Fruit fly (Drosophila melanogaster) whole organism, embryonic: ENCODE data around the gene CG15741.

Source experiments
- CG10209 ChIP-seq: fragments of 200-800 bp; sonication (Bioruptor generic); optimal IDR thresholded peaks from 3 replicates; lab custom pipeline; 2017; ENCODE audit warnings: missing biosample characterization, mild to moderate bottlenecking, missing genetic modification characterization, missing genetic modification reagents
- CG10431 ChIP-seq: fragments of 200-800 bp; sonication (Bioruptor generic); optimal IDR thresholded peaks from 3 replicates; lab custom pipeline; 2018; ENCODE audit warnings: missing biosample characterization, mild to moderate bottlenecking, missing genetic modification characterization
- CG15696 ChIP-seq: fragments of 200-800 bp; sonication (Bioruptor generic); optimal IDR thresholded peaks from 2 replicates; lab custom pipeline; 2019; ENCODE audit warnings: missing biosample characterization, mild to moderate bottlenecking, missing genetic modification characterization, moderate library complexity
- CG17359 ChIP-seq: fragments of 200-800 bp; sonication (Bioruptor generic); optimal IDR thresholded peaks from 3 replicates; lab custom pipeline; 2018; ENCODE audit warnings: missing biosample characterization, mild to moderate bottlenecking, missing genetic modification characterization, moderate library complexity
- CG18011 ChIP-seq: fragments of 200-800 bp; sonication (Bioruptor generic); optimal IDR thresholded peaks from 2 replicates; lab custom pipeline; 2017; ENCODE audit warnings: missing biosample characterization, missing genetic modification characterization, mild to moderate bottlenecking, moderate library complexity, missing genotype
- CG1832 ChIP-seq: fragments of 200-800 bp; sonication (Bioruptor generic); optimal IDR thresholded peaks from 2 replicates; lab custom pipeline; 2017; ENCODE audit warnings: missing biosample characterization, mild to moderate bottlenecking, missing genetic modification characterization, inconsistent platforms
- CG2116 ChIP-seq: fragments of 200-800 bp; sonication (Bioruptor generic); optimal IDR thresholded peaks from 3 replicates; lab custom pipeline; 2018; ENCODE audit warnings: missing biosample characterization, mild to moderate bottlenecking, missing genetic modification characterization
- CG31365 ChIP-seq: fragments of 200-800 bp; sonication (Bioruptor generic); optimal IDR thresholded peaks from 2 replicates; lab custom pipeline; 2018; ENCODE audit warnings: missing biosample characterization, mild to moderate bottlenecking, missing genetic modification characterization
- CG3847 ChIP-seq: fragments of 200-800 bp; sonication (Bioruptor generic); IDR thresholded peaks from 2 replicates; pipeline ENCODE4 v1.3.6; 2022; ENCODE audit warnings: missing biosample characterization, missing genetic modification characterization
- CG7271 ChIP-seq: fragments of 200-800 bp; sonication (Bioruptor generic); optimal IDR thresholded peaks from 2 replicates; lab custom pipeline; 2018; ENCODE audit warnings: missing biosample characterization, mild to moderate bottlenecking, missing genetic modification characterization, moderate library complexity
- CG7786 ChIP-seq: fragments of 200-800 bp; sonication (Bioruptor generic); optimal IDR thresholded peaks from 2 replicates; lab custom pipeline; 2016; ENCODE audit warnings: missing biosample characterization, missing genetic modification characterization
- CG8944 ChIP-seq: fragments of 200-800 bp; sonication (Bioruptor generic); optimal IDR thresholded peaks from 3 replicates; lab custom pipeline; 2016; ENCODE audit warnings: missing biosample characterization, missing genetic modification characterization
- Camta ChIP-seq: fragments of 200-800 bp; sonication (Bioruptor generic); optimal IDR thresholded peaks from 2 replicates; lab custom pipeline; 2016; ENCODE audit warnings: missing biosample characterization, missing genetic modification characterization
- D ChIP-seq, 2 experiments: fragments of 200-800 bp in 1 of 2; fragments of >200 bp in 1 of 2; sonication (Bioruptor generic) in 1 of 2; optimal IDR thresholded peaks; 2 replicates in 1 of 2; 3 replicates in 1 of 2; lab custom pipeline; 2017; ENCODE audit warnings: mild to moderate bottlenecking in 1 of 2, missing biosample characterization in 1 of 2, missing genetic modification characterization in 1 of 2, missing genetic modification reagents in 1 of 2
- Deaf1 ChIP-seq: fragments of 200-800 bp; optimal IDR thresholded peaks from 3 replicates; lab custom pipeline; 2019; ENCODE audit warnings: missing biosample characterization, mild to moderate bottlenecking, missing genetic modification characterization, moderate library complexity
- Dek ChIP-seq: fragments of 200-800 bp; sonication (Bioruptor generic); optimal IDR thresholded peaks from 3 replicates; lab custom pipeline; 2019; ENCODE audit warnings: missing biosample characterization, mild to moderate bottlenecking, missing genetic modification characterization, moderate library complexity
- Dp ChIP-seq: fragments of 200-800 bp; sonication (Bioruptor generic); optimal IDR thresholded peaks from 2 replicates; lab custom pipeline; 2018; ENCODE audit warnings: missing biosample characterization, mild to moderate bottlenecking, missing genetic modification characterization, moderate library complexity
- Eip74EF ChIP-seq, 2 experiments: fragments of 200-800 bp in 1 of 2; fragments of >200 bp in 1 of 2; sonication (Bioruptor generic) in 1 of 2; optimal IDR thresholded peaks; 2 replicates each; lab custom pipeline; 2017 to 2019; ENCODE audit warnings: missing biosample characterization in 2 of 2, missing genetic modification characterization in 2 of 2, mild to moderate bottlenecking in 1 of 2, moderate library complexity in 1 of 2
- Fer1 ChIP-seq: fragments of 200-800 bp; sonication (Bioruptor generic); optimal IDR thresholded peaks from 2 replicates; lab custom pipeline; 2017; ENCODE audit warnings: missing biosample characterization, mild to moderate bottlenecking, missing genetic modification characterization
- Gug ChIP-seq: fragments of 200-800 bp; sonication (Bioruptor generic); IDR thresholded peaks from 4 replicates; pipeline ENCODE4 v1.3.6; 2022; ENCODE audit warnings: missing biosample characterization, missing genetic modification characterization
- HHEX ChIP-seq: fragments of 200-800 bp; sonication (Bioruptor generic); optimal IDR thresholded peaks from 3 replicates; lab custom pipeline; 2017; ENCODE audit warnings: missing biosample characterization, mild to moderate bottlenecking, missing genetic modification characterization, missing genetic modification reagents
- Hand ChIP-seq: fragments of 200-800 bp; sonication (Bioruptor generic); optimal IDR thresholded peaks from 2 replicates; lab custom pipeline; 2017; ENCODE audit warnings: mild to moderate bottlenecking, missing biosample characterization, missing genetic modification reagents, missing genetic modification characterization
- Hey ChIP-seq: fragments of 200-800 bp; sonication (Bioruptor generic); optimal IDR thresholded peaks from 3 replicates; lab custom pipeline; 2018; ENCODE audit warnings: missing biosample characterization, mild to moderate bottlenecking, missing genetic modification characterization
- Hr39 ChIP-seq: fragments of >200 bp; optimal IDR thresholded peaks from 2 replicates; lab custom pipeline; 2017
- Mrtf ChIP-seq: fragments of 200-800 bp; sonication (Bioruptor generic); IDR thresholded peaks from 3 replicates; pipeline ENCODE4 v1.3.6; 2022; ENCODE audit warnings: missing biosample characterization, missing genetic modification characterization
- Ravus ChIP-seq: fragments of 200-800 bp; sonication (Bioruptor generic); IDR thresholded peaks from 2 replicates; pipeline ENCODE4 v1.3.6; 2022; ENCODE audit warnings: missing biosample characterization, missing genetic modification characterization
- Side ChIP-seq: fragments of 200-800 bp; sonication (Bioruptor generic); optimal IDR thresholded peaks from 2 replicates; lab custom pipeline; 2016; ENCODE audit warnings: missing biosample characterization, missing genetic modification characterization
- Ssrp ChIP-seq: fragments of 200-800 bp; sonication (Bioruptor generic); optimal IDR thresholded peaks from 2 replicates; lab custom pipeline; 2018; ENCODE audit warnings: missing biosample characterization, mild to moderate bottlenecking, missing genetic modification characterization, moderate library complexity
- TFAM ChIP-seq: fragments of 200-800 bp; sonication (Bioruptor generic); optimal IDR thresholded peaks from 2 replicates; lab custom pipeline; 2017; ENCODE audit warnings: missing biosample characterization, missing genetic modification characterization, inconsistent platforms
- Tbp ChIP-seq: fragments of >200 bp; optimal IDR thresholded peaks from 2 replicates; lab custom pipeline; 2018; ENCODE audit warnings: missing biosample characterization, missing genetic modification characterization
- ato ChIP-seq: fragments of 200-800 bp; sonication (Bioruptor generic); IDR thresholded peaks from 2 replicates; pipeline ENCODE4 v1.3.6; 2022; ENCODE audit warnings: missing biosample characterization, missing genetic modification characterization; ENCODE audit not compliant: partially characterized antibody
- caup ChIP-seq: fragments of 200-800 bp; sonication (Bioruptor generic); optimal IDR thresholded peaks from 3 replicates; lab custom pipeline; 2017; ENCODE audit warnings: missing biosample characterization, mild to moderate bottlenecking, missing genetic modification characterization, moderate library complexity; ENCODE audit not compliant: severe bottlenecking
- croc ChIP-seq: fragments of 200-800 bp; sonication (Bioruptor generic); conservative IDR thresholded peaks from 3 replicates; pipeline ENCODE4 v1.3.6; 2022; ENCODE audit warnings: missing biosample characterization, missing genetic modification characterization
- dmrt11E ChIP-seq: fragments of 200-800 bp; sonication (Bioruptor generic); optimal IDR thresholded peaks from 3 replicates; lab custom pipeline; 2018; ENCODE audit warnings: missing biosample characterization, mild to moderate bottlenecking, missing genetic modification characterization, moderate library complexity
- exex ChIP-seq: fragments of 200-800 bp; sonication (Bioruptor generic); optimal IDR thresholded peaks from 4 replicates; lab custom pipeline; 2018; ENCODE audit warnings: missing biosample characterization, mild to moderate bottlenecking, missing genetic modification characterization, moderate library complexity
- gsb-n ChIP-seq: fragments of 200-800 bp; sonication (Bioruptor generic); optimal IDR thresholded peaks from 3 replicates; lab custom pipeline; 2018; ENCODE audit warnings: missing biosample characterization, mild to moderate bottlenecking, missing genetic modification characterization
- gt ChIP-seq: fragments of 200-800 bp; sonication (Bioruptor generic); IDR thresholded peaks from 2 replicates; pipeline ENCODE4 v1.3.6; 2022; ENCODE audit warnings: missing biosample characterization, missing genetic modification characterization
- ham ChIP-seq: fragments of 200-800 bp; sonication (Bioruptor generic); IDR thresholded peaks from 2 replicates; pipeline ENCODE4 v1.3.6; 2022; ENCODE audit warnings: missing biosample characterization, missing genetic modification characterization
- hth ChIP-seq: fragments of >200 bp; optimal IDR thresholded peaks from 2 replicates; lab custom pipeline; 2017; ENCODE audit warnings: inconsistent platforms
- jigr1 ChIP-seq: fragments of 200-800 bp; sonication (Bioruptor generic); IDR thresholded peaks from 3 replicates; pipeline ENCODE4 v1.3.6; 2022; ENCODE audit warnings: missing biosample characterization, missing genetic modification characterization
- mam ChIP-seq: fragments of 200-800 bp; sonication (Bioruptor generic); optimal IDR thresholded peaks from 3 replicates; lab custom pipeline; 2016; ENCODE audit warnings: missing biosample characterization, missing genetic modification characterization
- nmo ChIP-seq: fragments of 200-800 bp; sonication (Bioruptor generic); optimal IDR thresholded peaks from 2 replicates; lab custom pipeline; 2018; ENCODE audit warnings: missing biosample characterization, mild to moderate bottlenecking, missing genetic modification characterization, moderate library complexity
- nom ChIP-seq: fragments of 200-800 bp; sonication (Bioruptor generic); optimal IDR thresholded peaks from 2 replicates; lab custom pipeline; 2017; ENCODE audit warnings: missing biosample characterization, missing genetic modification characterization, mild to moderate bottlenecking, moderate library complexity, missing genetic modification reagents
- pzg ChIP-seq: fragments of 200-800 bp; sonication (Bioruptor generic); optimal IDR thresholded peaks from 3 replicates; lab custom pipeline; 2018; ENCODE audit warnings: missing biosample characterization, mild to moderate bottlenecking, missing genetic modification characterization, moderate library complexity
- sna ChIP-seq: fragments of 200-800 bp; sonication (Bioruptor generic); IDR thresholded peaks from 2 replicates; pipeline ENCODE4 v1.3.6; 2022; ENCODE audit warnings: missing biosample characterization, missing genetic modification characterization; ENCODE audit not compliant: partially characterized antibody
- tap ChIP-seq: fragments of 200-800 bp; optimal IDR thresholded peaks from 3 replicates; lab custom pipeline; 2019; ENCODE audit warnings: missing biosample characterization, mild to moderate bottlenecking, missing genetic modification characterization, moderate library complexity
- trh ChIP-seq: fragments of 200-800 bp; sonication (Bioruptor generic); optimal IDR thresholded peaks from 2 replicates; lab custom pipeline; 2016; ENCODE audit warnings: missing biosample characterization, missing genetic modification characterization
- wor ChIP-seq: fragments of 200-800 bp; sonication (Bioruptor generic); IDR thresholded peaks from 2 replicates; pipeline ENCODE4 v1.3.6; 2022; ENCODE audit warnings: missing biosample characterization, missing genetic modification characterization

The CG15741 gene

dm6 chrX:11788187-11788870, 49.5 kb downstream of the CG15741 start (continued):
- peak in 1 of 2 experiments; percentile 54 for TF ChIP-seq Eip74EF (GFP tag; optimal IDR thresholded peaks at IDR 0.05; lab: Kevin White, UChicago)
- TF ChIP-seq Hand (GFP tag; lab: Kevin White, UChicago): peak; percentile 53
- peak; percentile 55 for TF ChIP-seq dmrt11E (tag; lab: Kevin White, UChicago)
- TF ChIP-seq CG7271 (tag; lab: Kevin White, UChicago): no peak
- no peak for TF ChIP-seq D (optimal IDR thresholded peaks at IDR 0.05; lab: Kevin White, UChicago)
- TF ChIP-seq D (GFP tag; optimal IDR thresholded peaks at IDR 0.05; lab: Kevin White, UChicago): peak; percentile 47
- TF ChIP-seq CG15696: peak; percentile 43
- TF ChIP-seq Deaf1 (tag; lab: Kevin White, UChicago): peak; percentile 28
- peak; percentile 49 for TF ChIP-seq gsb-n (tag; lab: Kevin White, UChicago)
- no peak for TF ChIP-seq Tbp (GFP tag; lab: Kevin White, UChicago)
- no peak for TF ChIP-seq ato
- peak; percentile 17 for TF ChIP-seq CG18011 (GFP tag; lab: Kevin White, UChicago)
- TF ChIP-seq Hey: no peak
- no peak for TF ChIP-seq CG10431 (GFP tag; lab: Kevin White, UChicago)
- no peak for TF ChIP-seq pzg (GFP tag; lab: Kevin White, UChicago)
- 0 out of 3 replicates have a peak, but pooled peaks have one; percentile 34 for TF ChIP-seq Mrtf (GFP tag; lab: Robert Waterston, UW)
- no peak for TF ChIP-seq CG31365 (tag; lab: Kevin White, UChicago)
- TF ChIP-seq Dp (GFP tag; lab: Kevin White, UChicago): no peak
- TF ChIP-seq CG7786 (GFP tag; lab: Kevin White, UChicago): peak; percentile 55
- TF ChIP-seq sna (GFP tag; lab: Robert Waterston, UW): no peak
- peak; percentile 28 for TF ChIP-seq CG8944
- no peak for TF ChIP-seq exex (tag; lab: Kevin White, UChicago)
- peak; percentile 59 for TF ChIP-seq nom (GFP tag; lab: Kevin White, UChicago)
- TF ChIP-seq mam (GFP tag; lab: Kevin White, UChicago): peak; percentile 57
- no peak for TF ChIP-seq TFAM (GFP tag; lab: Kevin White, UChicago)
- TF ChIP-seq HHEX: peak; percentile 76
- peak; percentile 70 for TF ChIP-seq Fer1 (GFP tag; lab: Kevin White, UChicago)
- TF ChIP-seq hth: no peak
- no peak for TF ChIP-seq gt (GFP tag; lab: Robert Waterston, UW)
- TF ChIP-seq CG17359: peak; percentile 77
- TF ChIP-seq CG1832: no peak
- TF ChIP-seq Dek: peak; percentile 60
- no peak for TF ChIP-seq Gug (GFP tag; lab: Robert Waterston, UW)
- TF ChIP-seq Camta (GFP tag; lab: Kevin White, UChicago): peak; percentile 59
- peak; percentile 46; the same call in 1 of the 2 replicates for TF ChIP-seq wor (GFP tag; lab: Robert Waterston, UW)
- TF ChIP-seq trh (GFP tag; lab: Kevin White, UChicago): peak; percentile 36
- no peak for TF ChIP-seq ham (GFP tag; lab: Robert Waterston, UW)
- TF ChIP-seq Side: peak; percentile 55
- peak; percentile 63 for TF ChIP-seq tap (tag; lab: Kevin White, UChicago)
- TF ChIP-seq nmo (GFP tag; lab: Kevin White, UChicago): peak; percentile 71
- no peak for TF ChIP-seq Hr39 (lab: Kevin White, UChicago)
- no peak for TF ChIP-seq croc
- TF ChIP-seq CG10209 (GFP tag; lab: Kevin White, UChicago): peak; percentile 70
- TF ChIP-seq Ssrp: peak; percentile 71
- TF ChIP-seq CG3847: peak; percentile 26; the same call in 1 of the 2 replicates
- TF ChIP-seq Ravus (GFP tag; lab: Robert Waterston, UW): no peak
- no peak for TF ChIP-seq jigr1 (GFP tag; lab: Robert Waterston, UW)
- TF ChIP-seq CG2116 (GFP tag; lab: Kevin White, UChicago): peak; percentile 20
- peak; percentile 53 for TF ChIP-seq caup (GFP tag; lab: Kevin White, UChicago)
